Worm (Caenorhabditis elegans) whole organism, late embryonic: Measurements from ENCODE around the gene ZC266.1.

Experiments used
- C08G9.2 ChIP-seq: sonication (generic microtip); optimal IDR thresholded peaks from 2 replicates; lab custom pipeline; 2016; ENCODE audit warnings: mild to moderate bottlenecking, missing genetic modification characterization, moderate library complexity, missing compliant biosample characterization
- K02D7.2 ChIP-seq: sonication (generic microtip); optimal IDR thresholded peaks from 2 replicates; lab custom pipeline; 2017; ENCODE audit warnings: mild to moderate bottlenecking, missing genetic modification characterization, missing compliant biosample characterization
- K09A11.1 ChIP-seq: sonication (generic microtip); optimal IDR thresholded peaks from 2 replicates; lab custom pipeline; 2017; ENCODE audit warnings: antibody characterized with exemption, mild to moderate bottlenecking, missing genetic modification characterization, missing compliant biosample characterization; ENCODE audit not compliant: insufficient read depth
- T23F11.4 ChIP-seq: fragments of 200-800 bp; sonication (Bioruptor generic); optimal IDR thresholded peaks from 2 replicates; lab custom pipeline; 2018; ENCODE audit warnings: mild to moderate bottlenecking, missing genetic modification characterization, missing compliant biosample characterization
- Y22D7AL.16 ChIP-seq: sonication (generic microtip); optimal IDR thresholded peaks from 2 replicates; lab custom pipeline; 2016; ENCODE audit warnings: missing genetic modification characterization, missing compliant biosample characterization
- ahr-1 ChIP-seq: sonication (generic microtip); optimal IDR thresholded peaks from 2 replicates; lab custom pipeline; 2016; ENCODE audit warnings: missing genetic modification characterization, missing compliant biosample characterization
- ama-1 ChIP-seq: fragments of 150-350 bp; optimal IDR thresholded peaks from 2 replicates; lab custom pipeline; 2014
- ceh-19 ChIP-seq: fragments of 200-800 bp; sonication (Bioruptor generic); optimal IDR thresholded peaks from 2 replicates; lab custom pipeline; 2018; ENCODE audit warnings: mild to moderate bottlenecking, missing genetic modification characterization, missing compliant biosample characterization
- ceh-2 ChIP-seq: sonication (generic microtip); optimal IDR thresholded peaks from 2 replicates; lab custom pipeline; 2016; ENCODE audit warnings: missing genotype, missing genetic modification characterization, missing compliant biosample characterization
- ceh-34 ChIP-seq: sonication (generic microtip); optimal IDR thresholded peaks from 2 replicates; lab custom pipeline; 2016; ENCODE audit warnings: mild to moderate bottlenecking, missing genetic modification characterization, missing compliant biosample characterization
- ceh-48 ChIP-seq: sonication (generic microtip); optimal IDR thresholded peaks from 2 replicates; lab custom pipeline; 2016; ENCODE audit warnings: missing genetic modification characterization, inconsistent platforms, missing compliant biosample characterization
- ceh-6 ChIP-seq: fragments of 200-800 bp; sonication (Bioruptor generic); optimal IDR thresholded peaks from 2 replicates; lab custom pipeline; 2018; ENCODE audit warnings: mild to moderate bottlenecking, missing genetic modification characterization, missing compliant biosample characterization
- dmd-4 ChIP-seq: sonication (generic microtip); optimal IDR thresholded peaks from 2 replicates; lab custom pipeline; 2016; ENCODE audit warnings: borderline replicate concordance, missing genetic modification characterization, missing compliant biosample characterization
- dve-1 ChIP-seq: sonication (generic microtip); optimal IDR thresholded peaks from 2 replicates; lab custom pipeline; 2017; ENCODE audit warnings: antibody characterized with exemption, mild to moderate bottlenecking, missing genetic modification characterization, missing compliant biosample characterization
- elt-2 ChIP-seq: sonication (generic microtip); optimal IDR thresholded peaks from 2 replicates; lab custom pipeline; 2016; ENCODE audit warnings: missing genetic modification reagents, missing genetic modification characterization, missing compliant biosample characterization
- fkh-6 ChIP-seq: sonication (generic microtip); optimal IDR thresholded peaks from 2 replicates; lab custom pipeline; 2016; ENCODE audit warnings: missing genetic modification characterization, missing compliant biosample characterization
- hlh-15 ChIP-seq: sonication (generic microtip); optimal IDR thresholded peaks from 2 replicates; lab custom pipeline; 2016; ENCODE audit warnings: missing genetic modification characterization, missing compliant biosample characterization
- hlh-30 ChIP-seq: sonication (generic microtip); optimal IDR thresholded peaks from 2 replicates; lab custom pipeline; 2017; ENCODE audit warnings: antibody characterized with exemption, missing genetic modification characterization, missing compliant biosample characterization; ENCODE audit not compliant: insufficient read depth
- hlh-6 ChIP-seq: sonication (generic microtip); optimal IDR thresholded peaks from 2 replicates; lab custom pipeline; 2016; ENCODE audit warnings: missing genotype, missing genetic modification characterization, missing compliant biosample characterization
- lim-6 ChIP-seq: sonication (generic microtip); optimal IDR thresholded peaks from 2 replicates; lab custom pipeline; 2016; ENCODE audit warnings: missing genetic modification characterization, missing compliant biosample characterization
- lin-11 ChIP-seq: fragments of 200-800 bp; sonication (Bioruptor generic); optimal IDR thresholded peaks from 2 replicates; lab custom pipeline; 2018; ENCODE audit warnings: mild to moderate bottlenecking, missing genetic modification characterization, missing compliant biosample characterization
- mec-3 ChIP-seq: sonication (generic microtip); optimal IDR thresholded peaks from 2 replicates; lab custom pipeline; 2016; ENCODE audit warnings: borderline replicate concordance, missing genetic modification characterization, missing compliant biosample characterization
- nhr-11 ChIP-seq: fragments of 150-350 bp; optimal IDR thresholded peaks from 2 replicates; lab custom pipeline; 2014; ENCODE audit warnings: missing biosample characterization, missing genetic modification characterization
- npax-4 ChIP-seq: sonication (generic microtip); optimal IDR thresholded peaks from 2 replicates; lab custom pipeline; 2016; ENCODE audit warnings: missing genetic modification characterization, missing compliant biosample characterization
- odd-2 ChIP-seq: sonication (generic microtip); optimal IDR thresholded peaks from 2 replicates; lab custom pipeline; 2017; ENCODE audit warnings: antibody characterized with exemption, mild to moderate bottlenecking, missing genetic modification characterization, missing compliant biosample characterization
- pag-3 ChIP-seq: sonication (generic microtip); optimal IDR thresholded peaks from 2 replicates; lab custom pipeline; 2016; ENCODE audit warnings: missing compliant biosample characterization, missing genetic modification characterization, borderline replicate concordance
- pat-9 ChIP-seq: fragments of 200-800 bp; sonication (Bioruptor generic); optimal IDR thresholded peaks from 2 replicates; lab custom pipeline; 2018; ENCODE audit warnings: mild to moderate bottlenecking, missing genetic modification characterization, moderate library complexity, missing compliant biosample characterization
- pax-1 ChIP-seq: fragments of 150-350 bp; optimal IDR thresholded peaks from 2 replicates; lab custom pipeline; 2014; ENCODE audit warnings: missing biosample characterization, missing genetic modification characterization
- pros-1 ChIP-seq: fragments of 150-350 bp; optimal IDR thresholded peaks from 2 replicates; lab custom pipeline; 2014; ENCODE audit warnings: missing biosample characterization, missing genetic modification reagents, missing genetic modification characterization
- ref-2 ChIP-seq: sonication (generic microtip); optimal IDR thresholded peaks from 2 replicates; lab custom pipeline; 2016; ENCODE audit warnings: missing genetic modification characterization, missing compliant biosample characterization
- sdc-2 ChIP-seq: sonication (generic microtip); optimal IDR thresholded peaks from 2 replicates; lab custom pipeline; 2016; ENCODE audit warnings: missing genotype, missing genetic modification characterization, missing compliant biosample characterization
- sox-2 ChIP-seq: fragments of 200-800 bp; sonication (Bioruptor generic); IDR thresholded peaks from 2 replicates; pipeline ENCODE4 v1.3.6; 2022; ENCODE audit warnings: missing genetic modification reagents, missing genetic modification characterization, missing compliant biosample characterization
- syd-9 ChIP-seq: sonication (generic microtip); optimal IDR thresholded peaks from 2 replicates; lab custom pipeline; 2016; ENCODE audit warnings: mild to moderate bottlenecking, missing genetic modification characterization, moderate library complexity, missing compliant biosample characterization
- tbx-2 ChIP-seq: sonication (generic microtip); optimal IDR thresholded peaks from 2 replicates; lab custom pipeline; 2016; ENCODE audit warnings: missing genetic modification characterization, missing compliant biosample characterization
- tbx-7 ChIP-seq: sonication (generic microtip); optimal IDR thresholded peaks from 2 replicates; lab custom pipeline; 2016; ENCODE audit warnings: missing genotype, missing genetic modification characterization, missing compliant biosample characterization
- unc-42 ChIP-seq: sonication (generic microtip); optimal IDR thresholded peaks from 2 replicates; lab custom pipeline; 2016; ENCODE audit warnings: missing genotype, missing genetic modification characterization, missing compliant biosample characterization
- unc-55 ChIP-seq: sonication (generic microtip); optimal IDR thresholded peaks from 2 replicates; lab custom pipeline; 2017; ENCODE audit warnings: missing biosample characterization, missing genetic modification reagents, missing genetic modification characterization
- zip-5 ChIP-seq: sonication (generic microtip); optimal IDR thresholded peaks from 2 replicates; lab custom pipeline; 2016; ENCODE audit warnings: missing genetic modification characterization, missing compliant biosample characterization
- ztf-16 ChIP-seq: sonication (generic microtip); optimal IDR thresholded peaks from 2 replicates; lab custom pipeline; 2017; ENCODE audit warnings: missing genetic modification characterization, missing compliant biosample characterization

The ZC266.1 gene

ce11 chrV:4665651-4666050, 34.4 kb downstream of the ZC266.1 start, which contains the start of gene srx-73:
TSS of gene srx-73 (minus strand) at chrV:4665751.
- TF ChIP-seq ceh-2 (tag; lab: Kevin White, UChicago) (no peak), K09A11.1 (tag; lab: Kevin White, UChicago) (no peak), nhr-11 (tag; lab: Kevin White, UChicago) (no peak), ceh-19 (GFP tag; lab: Kevin White, UChicago) (no peak), hlh-6 (tag; lab: Kevin White, UChicago) (no peak), zip-5 (tag; lab: Kevin White, UChicago) (no peak), sox-2 (no peak)

- TF ChIP-seq odd-2 (tag; lab: Kevin White, UChicago) (no peak), hlh-15 (tag; lab: Kevin White, UChicago) (no peak), ceh-6 (GFP tag; lab: Kevin White, UChicago) (no peak), ztf-16 (tag; lab: Kevin White, UChicago) (no peak), C08G9.2 (tag; lab: Kevin White, UChicago) (no peak), tbx-2 (no peak), syd-9 (no peak), pat-9 (tag; lab: Kevin White, UChicago) (no peak), hlh-6 (tag; lab: Kevin White, UChicago) (no peak), dmd-4 (no peak), ceh-48 (tag; lab: Kevin White, UChicago) (no peak), pag-3 (tag; lab: Kevin White, UChicago) (no peak), pros-1 (tag; lab: Kevin White, UChicago) (no peak), unc-55 (GFP tag; lab: Kevin White, UChicago) (no peak), tbx-7 (tag; lab: Kevin White, UChicago) (no peak)
These were observed 37.7 kb downstream of the ZC266.1 start, which contains the start of gene srx-74 for ce11 chrV:4662400-4662799. TSS of gene srx-74 (minus strand) at chrV:4662500.

ce11 chrV:4655175-4655574, 44.9 kb downstream of the ZC266.1 start, which contains the start of gene F41F3.9:
TSS of gene F41F3.9 (plus strand) at chrV:4655475.
- TF ChIP-seq sox-2: no peak
- TF ChIP-seq hlh-30 (tag; lab: Kevin White, UChicago): no peak
- TF ChIP-seq ahr-1: no peak
- no peak for TF ChIP-seq pag-3 (tag; lab: Kevin White, UChicago)
- no peak for TF ChIP-seq dve-1 (tag; lab: Kevin White, UChicago)
- TF ChIP-seq pax-1 (tag; lab: Kevin White, UChicago): no peak
- TF ChIP-seq K02D7.2 (tag; lab: Kevin White, UChicago): no peak
- TF ChIP-seq lim-6: no peak
- TF ChIP-seq mec-3 (tag; lab: Kevin White, UChicago): no peak
- TF ChIP-seq sdc-2 (tag; lab: Kevin White, UChicago): no peak
- TF ChIP-seq Y22D7AL.16 (tag; lab: Kevin White, UChicago): no peak
- no peak for TF ChIP-seq unc-42 (tag; lab: Kevin White, UChicago)
- no peak for TF ChIP-seq npax-4 (tag; lab: Kevin White, UChicago)

ce11 chrV:4653871-4654605, 46.1 kb downstream of the ZC266.1 start, which contains the start of the genes col-139 and F41F3.1:
TSS of gene col-139 (minus strand) at chrV:4653971.
TSS of gene F41F3.1 (plus strand) at chrV:4654555.
- TF ChIP-seq fkh-6 (tag; lab: Kevin White, UChicago): no peak
- no peak for TF ChIP-seq nhr-11 (tag; lab: Kevin White, UChicago)
- TF ChIP-seq ceh-2 (tag; lab: Kevin White, UChicago): no peak
- no peak for TF ChIP-seq ref-2 (tag; lab: Kevin White, UChicago)
- no peak for TF ChIP-seq mec-3 (tag; lab: Kevin White, UChicago)
- no peak for TF ChIP-seq sdc-2 (tag; lab: Kevin White, UChicago)
- no peak for TF ChIP-seq ceh-19 (GFP tag; lab: Kevin White, UChicago)
- no peak for TF ChIP-seq ama-1 (lab: Kevin White, UChicago)
- no peak for TF ChIP-seq ceh-6 (GFP tag; lab: Kevin White, UChicago)
- TF ChIP-seq lin-11 (tag; lab: Kevin White, UChicago): no peak
- TF ChIP-seq ceh-34 (tag; lab: Kevin White, UChicago): no peak
- no peak for TF ChIP-seq pat-9 (tag; lab: Kevin White, UChicago)
- TF ChIP-seq T23F11.4 (GFP tag; lab: Kevin White, UChicago): no peak
- TF ChIP-seq pag-3 (tag; lab: Kevin White, UChicago): no peak
- no peak for TF ChIP-seq tbx-2
- no peak for TF ChIP-seq elt-2
- TF ChIP-seq tbx-7 (tag; lab: Kevin White, UChicago): no peak
